Worm (Caenorhabditis elegans) whole organism, L4 larva: ENCODE results near the gene ZC317.6.

ENCODE experiments used
- R02D3.7 ChIP-seq: fragments of 150-350 bp; sonication (generic microtip); optimal IDR thresholded peaks from 3 replicates; lab custom pipeline; 2014; ENCODE audit warnings: missing biosample characterization, missing genetic modification characterization
- Y5F2A.4 ChIP-seq: fragments of 200-800 bp; sonication (Bioruptor generic); optimal IDR thresholded peaks from 2 replicates; lab custom pipeline; 2018; ENCODE audit warnings: mild to moderate bottlenecking, missing genetic modification characterization, missing compliant biosample characterization
- ceh-28 ChIP-seq: fragments of 150-350 bp; optimal IDR thresholded peaks from 2 replicates; lab custom pipeline; 2014; ENCODE audit warnings: missing biosample characterization, missing genetic modification reagents, missing genetic modification characterization
- dpl-1 ChIP-seq: fragments of 150-350 bp; optimal IDR thresholded peaks from 2 replicates; lab custom pipeline; 2014; ENCODE audit warnings: missing biosample characterization, missing genetic modification reagents, missing genetic modification characterization
- duxl-1 ChIP-seq: sonication (generic microtip); optimal IDR thresholded peaks from 2 replicates; lab custom pipeline; 2016; ENCODE audit warnings: mild to moderate bottlenecking, missing genetic modification characterization, moderate library complexity, missing compliant biosample characterization; ENCODE audit not compliant: poor library complexity
- jun-1 ChIP-seq: fragments of 150-350 bp; optimal IDR thresholded peaks from 2 replicates; lab custom pipeline; 2014; ENCODE audit warnings: missing biosample characterization, missing genetic modification reagents, missing genetic modification characterization
- madf-5 ChIP-seq, 2 experiments: fragments of 200-800 bp; sonication (Bioruptor generic); IDR thresholded peaks; 2 replicates each; pipeline ENCODE4 v1.3.6; 2022; ENCODE audit warnings: missing compliant biosample characterization in 2 of 2, missing genetic modification characterization in 2 of 2
- spr-1 ChIP-seq: sonication (generic microtip); optimal IDR thresholded peaks from 2 replicates; lab custom pipeline; 2016; ENCODE audit warnings: mild to moderate bottlenecking, missing genetic modification characterization, missing compliant biosample characterization

ce11 chrV:5511720-5512119 lies 43.3 kb upstream of the ZC317.6 start:
- no peak for TF ChIP-seq spr-1 (tag; lab: Kevin White, UChicago)
- no peak for TF ChIP-seq jun-1 (tag; lab: Kevin White, UChicago)
- no peak for TF ChIP-seq dpl-1 (GFP tag; lab: Kevin White, UChicago)
- no peak for TF ChIP-seq ceh-28 (tag; lab: Kevin White, UChicago)
- no peak for TF ChIP-seq Y5F2A.4 (GFP tag; lab: Kevin White, UChicago)
- TF ChIP-seq R02D3.7 (tag; lab: Kevin White, UChicago): no peak
- no peak for TF ChIP-seq duxl-1
- TF ChIP-seq madf-5 (GFP tag; IDR thresholded peaks at IDR 0.05; lab: Robert Waterston, UW): no peak
